Worm (Caenorhabditis elegans) whole organism, early embryonic: Measurements from ENCODE around the gene pqn-48.

Source experiments
- B0310.2 ChIP-seq: sonication (generic microtip); optimal IDR thresholded peaks from 2 replicates; lab custom pipeline; 2016; ENCODE audit warnings: mild to moderate bottlenecking, missing genetic modification characterization, missing compliant biosample characterization
- F13C5.2 ChIP-seq: sonication (generic microtip); optimal IDR thresholded peaks from 2 replicates; lab custom pipeline; 2017; ENCODE audit warnings: mild to moderate bottlenecking, missing genetic modification characterization, inconsistent platforms, missing compliant biosample characterization
- aly-1 ChIP-seq: sonication (generic microtip); optimal IDR thresholded peaks from 2 replicates; lab custom pipeline; 2016; ENCODE audit warnings: missing genetic modification characterization, missing compliant biosample characterization
- ama-1 ChIP-seq: fragments of 150-350 bp; optimal IDR thresholded peaks from 2 replicates; lab custom pipeline; 2014
- ceh-13 ChIP-seq: fragments of 200-800 bp; sonication (Bioruptor generic); optimal IDR thresholded peaks from 2 replicates; lab custom pipeline; 2018; ENCODE audit warnings: mild to moderate bottlenecking, missing genetic modification characterization, missing compliant biosample characterization
- ceh-36 ChIP-seq: sonication (generic microtip); optimal IDR thresholded peaks from 2 replicates; lab custom pipeline; 2016; ENCODE audit warnings: missing genetic modification characterization, inconsistent platforms, missing compliant biosample characterization
- ets-7 ChIP-seq: sonication (generic microtip); optimal IDR thresholded peaks from 2 replicates; lab custom pipeline; 2016; ENCODE audit warnings: missing genotype, missing genetic modification characterization, missing compliant biosample characterization
- flt-1 ChIP-seq: fragments of 200-800 bp; sonication (Bioruptor generic); IDR thresholded peaks from 2 replicates; pipeline ENCODE4 v1.3.6; 2022; ENCODE audit warnings: missing genetic modification characterization, missing compliant biosample characterization
- hmbx-1 ChIP-seq: sonication (generic microtip); optimal IDR thresholded peaks from 2 replicates; lab custom pipeline; 2016; ENCODE audit warnings: mild to moderate bottlenecking, missing genetic modification characterization, missing compliant biosample characterization
- hmg-4 ChIP-seq: fragments of 200-800 bp; sonication (Bioruptor generic); optimal IDR thresholded peaks from 2 replicates; lab custom pipeline; 2018; ENCODE audit warnings: mild to moderate bottlenecking, missing genetic modification characterization, missing compliant biosample characterization
- hnd-1 ChIP-seq: sonication (generic microtip); optimal IDR thresholded peaks from 2 replicates; lab custom pipeline; 2016; ENCODE audit warnings: missing genetic modification characterization, missing compliant biosample characterization
- pes-1 ChIP-seq: fragments of 200-800 bp; sonication (Bioruptor generic); IDR thresholded peaks from 2 replicates; pipeline ENCODE4 v1.3.6; 2022; ENCODE audit warnings: missing genetic modification reagents, missing genetic modification characterization, missing compliant biosample characterization
- scrt-1 ChIP-seq: fragments of 200-800 bp; sonication (Bioruptor generic); IDR thresholded peaks from 2 replicates; pipeline ENCODE4 v1.3.6; 2022; ENCODE audit warnings: missing genetic modification characterization, missing compliant biosample characterization
- sea-1 ChIP-seq: fragments of 200-800 bp; sonication (Bioruptor generic); conservative IDR thresholded peaks from 2 replicates; pipeline ENCODE4 v1.3.6; 2022; ENCODE audit warnings: missing genetic modification characterization, missing compliant biosample characterization
- tbx-11 ChIP-seq: fragments of 200-800 bp; sonication (Bioruptor generic); IDR thresholded peaks from 2 replicates; pipeline ENCODE4 v1.3.6; 2022; ENCODE audit warnings: missing genetic modification characterization, missing compliant biosample characterization
- tbx-37 ChIP-seq: fragments of 200-800 bp; sonication (Bioruptor generic); conservative IDR thresholded peaks from 2 replicates; pipeline ENCODE4 v1.3.6; 2022; ENCODE audit warnings: missing genetic modification reagents, missing genetic modification characterization, missing compliant biosample characterization
- tra-4 ChIP-seq: sonication (generic microtip); optimal IDR thresholded peaks from 2 replicates; lab custom pipeline; 2017; ENCODE audit warnings: missing genetic modification characterization, missing compliant biosample characterization

The pqn-48 gene

DNA sequence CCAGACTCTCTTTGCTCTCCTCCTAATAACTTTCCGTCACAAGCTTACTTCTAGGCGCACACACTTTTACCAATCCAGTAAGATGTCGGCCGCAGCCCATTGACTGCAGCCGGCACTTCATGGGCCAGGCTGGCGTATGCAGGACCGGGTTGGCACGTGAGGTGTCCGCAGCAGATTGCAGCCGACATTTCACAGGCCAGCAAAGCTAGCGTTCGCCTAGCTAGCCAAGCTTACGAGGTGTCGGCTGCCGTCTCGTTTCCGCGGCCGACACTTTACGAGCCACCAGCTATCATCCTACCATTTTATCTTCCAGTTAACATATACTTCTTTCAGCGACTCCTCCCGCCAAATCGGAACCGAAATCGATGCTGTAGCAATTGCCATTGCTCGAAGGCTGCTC is 46.9 kb downstream of the pqn-48 start:
- TF ChIP-seq ceh-36 (tag; lab: Kevin White, UChicago), result no peak
- no peak for TF ChIP-seq tbx-37 (GFP tag; lab: Robert Waterston, UW)
- no peak for TF ChIP-seq hnd-1 (tag; lab: Kevin White, UChicago)
- no peak for TF ChIP-seq B0310.2
- no peak for TF ChIP-seq aly-1 (tag; lab: Kevin White, UChicago)
- TF ChIP-seq hmg-4 (GFP tag; lab: Kevin White, UChicago), result no peak
- TF ChIP-seq F13C5.2 (tag; lab: Kevin White, UChicago), result no peak
- TF ChIP-seq scrt-1 (GFP tag; lab: Robert Waterston, UW), result no peak

- TF ChIP-seq tra-4 (tag; lab: Kevin White, UChicago) (no peak), hmbx-1 (no peak), F13C5.2 (tag; lab: Kevin White, UChicago) (no peak), aly-1 (tag; lab: Kevin White, UChicago) (no peak), flt-1 (GFP tag; lab: Robert Waterston, UW) (no peak), ceh-36 (tag; lab: Kevin White, UChicago) (no peak), pes-1 (GFP tag; lab: Robert Waterston, UW) (no peak), ets-7 (tag; lab: Kevin White, UChicago) (no peak), ceh-13 (no peak), scrt-1 (GFP tag; lab: Robert Waterston, UW) (no peak), hmg-4 (GFP tag; lab: Kevin White, UChicago) (no peak), tbx-37 (GFP tag; lab: Robert Waterston, UW) (no peak), tbx-11 (GFP tag; lab: Robert Waterston, UW) (no peak), B0310.2 (no peak), hnd-1 (tag; lab: Kevin White, UChicago) (no peak), ama-1 (no peak), sea-1 (GFP tag; lab: Robert Waterston, UW) (no peak)
Measured at ce11 chrII:4089183-4089582, 50.5 kb downstream of the pqn-48 start.

- TF ChIP-seq aly-1 (tag; lab: Kevin White, UChicago) (no peak), flt-1 (GFP tag; lab: Robert Waterston, UW) (no peak), tbx-11 (GFP tag; lab: Robert Waterston, UW) (no peak), B0310.2 (no peak), ceh-36 (tag; lab: Kevin White, UChicago) (no peak)
Measured at ce11 chrII:4090790-4091189, 52.1 kb downstream of the pqn-48 start.

DNA sequence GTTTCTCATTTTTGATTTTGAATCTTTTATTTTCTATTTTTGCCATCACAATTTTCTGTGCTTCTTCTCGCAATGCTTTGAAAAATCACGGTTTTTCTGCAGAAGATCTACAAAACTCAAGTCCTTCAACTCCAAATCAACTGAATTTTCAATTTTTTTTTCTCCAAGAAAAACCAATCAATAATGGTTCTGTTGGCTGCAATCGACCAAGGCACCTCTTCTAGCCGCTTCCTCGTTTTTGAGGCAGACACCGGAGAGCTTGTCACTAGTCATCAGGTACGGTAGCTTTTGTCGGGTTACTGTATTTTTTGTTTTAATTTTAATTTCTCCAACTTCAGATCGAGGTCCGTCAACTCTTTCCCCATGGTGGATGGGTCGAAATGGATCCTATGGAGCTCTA is 53.1 kb downstream of the pqn-48 start, which contains the start of gene R11F4.1:
R11F4.1 (plus strand) TSS at position 103 of the 400 bp plus-strand sequence.
- TF ChIP-seq ceh-36 (tag; lab: Kevin White, UChicago) (no peak), scrt-1 (GFP tag; lab: Robert Waterston, UW) (no peak), ama-1 (no peak), hmg-4 (GFP tag; lab: Kevin White, UChicago) (no peak), ets-7 (tag; lab: Kevin White, UChicago) (no peak), tra-4 (tag; lab: Kevin White, UChicago) (no peak), aly-1 (tag; lab: Kevin White, UChicago) (no peak), hmbx-1 (no peak), flt-1 (GFP tag; lab: Robert Waterston, UW) (no peak)

- no peak for TF ChIP-seq hmg-4 (GFP tag; lab: Kevin White, UChicago)
- no peak for TF ChIP-seq tbx-11 (GFP tag; lab: Robert Waterston, UW)
- no peak for TF ChIP-seq pes-1 (GFP tag; lab: Robert Waterston, UW)
- TF ChIP-seq tbx-37 (GFP tag; lab: Robert Waterston, UW), result no peak
- no peak for TF ChIP-seq ama-1
- TF ChIP-seq hnd-1 (tag; lab: Kevin White, UChicago), result no peak
- no peak for TF ChIP-seq ceh-13
- TF ChIP-seq flt-1 (GFP tag; lab: Robert Waterston, UW), result no peak
- no peak for TF ChIP-seq tra-4 (tag; lab: Kevin White, UChicago)
- no peak for TF ChIP-seq aly-1 (tag; lab: Kevin White, UChicago)
- no peak for TF ChIP-seq ceh-36 (tag; lab: Kevin White, UChicago)
- TF ChIP-seq sea-1 (GFP tag; lab: Robert Waterston, UW), result no peak
- TF ChIP-seq B0310.2, result no peak
- no peak for TF ChIP-seq ets-7 (tag; lab: Kevin White, UChicago)
- TF ChIP-seq F13C5.2 (tag; lab: Kevin White, UChicago), result no peak
- no peak for TF ChIP-seq scrt-1 (GFP tag; lab: Robert Waterston, UW)
- no peak for TF ChIP-seq hmbx-1
Measured at ce11 chrII:4092502-4092901, 53.8 kb downstream of the pqn-48 start.
